Worm (Caenorhabditis elegans) whole organism, late embryonic: ENCODE results near the gene E02H4.5.

ENCODE experiments used
- C08G9.2 ChIP-seq: sonication (generic microtip); optimal IDR thresholded peaks from 2 replicates; lab custom pipeline; 2016; ENCODE audit warnings: mild to moderate bottlenecking, missing genetic modification characterization, moderate library complexity, missing compliant biosample characterization
- F13H6.1 ChIP-seq: sonication (generic microtip); optimal IDR thresholded peaks from 2 replicates; lab custom pipeline; 2016; ENCODE audit warnings: missing genetic modification characterization, missing compliant biosample characterization
- K02D7.2 ChIP-seq: sonication (generic microtip); optimal IDR thresholded peaks from 2 replicates; lab custom pipeline; 2017; ENCODE audit warnings: mild to moderate bottlenecking, missing genetic modification characterization, missing compliant biosample characterization
- T23F11.4 ChIP-seq: fragments of 200-800 bp; sonication (Bioruptor generic); optimal IDR thresholded peaks from 2 replicates; lab custom pipeline; 2018; ENCODE audit warnings: mild to moderate bottlenecking, missing genetic modification characterization, missing compliant biosample characterization
- ahr-1 ChIP-seq: sonication (generic microtip); optimal IDR thresholded peaks from 2 replicates; lab custom pipeline; 2016; ENCODE audit warnings: missing genetic modification characterization, missing compliant biosample characterization
- ama-1 ChIP-seq: fragments of 150-350 bp; optimal IDR thresholded peaks from 2 replicates; lab custom pipeline; 2014
- ceh-18 ChIP-seq: sonication (generic microtip); optimal IDR thresholded peaks from 2 replicates; lab custom pipeline; 2016; ENCODE audit warnings: missing genetic modification characterization, missing compliant biosample characterization
- ceh-2 ChIP-seq: sonication (generic microtip); optimal IDR thresholded peaks from 2 replicates; lab custom pipeline; 2016; ENCODE audit warnings: missing genotype, missing genetic modification characterization, missing compliant biosample characterization
- ceh-24 ChIP-seq: sonication (generic microtip); optimal IDR thresholded peaks from 2 replicates; lab custom pipeline; 2016; ENCODE audit warnings: mild to moderate bottlenecking, missing genetic modification characterization, missing compliant biosample characterization
- ceh-31 ChIP-seq: sonication (generic microtip); optimal IDR thresholded peaks from 2 replicates; lab custom pipeline; 2016; ENCODE audit warnings: missing genetic modification characterization, missing compliant biosample characterization
- ceh-34 ChIP-seq: sonication (generic microtip); optimal IDR thresholded peaks from 2 replicates; lab custom pipeline; 2016; ENCODE audit warnings: mild to moderate bottlenecking, missing genetic modification characterization, missing compliant biosample characterization
- ceh-48 ChIP-seq: sonication (generic microtip); optimal IDR thresholded peaks from 2 replicates; lab custom pipeline; 2016; ENCODE audit warnings: missing genetic modification characterization, inconsistent platforms, missing compliant biosample characterization
- dmd-4 ChIP-seq: sonication (generic microtip); optimal IDR thresholded peaks from 2 replicates; lab custom pipeline; 2016; ENCODE audit warnings: borderline replicate concordance, missing genetic modification characterization, missing compliant biosample characterization
- dve-1 ChIP-seq: sonication (generic microtip); optimal IDR thresholded peaks from 2 replicates; lab custom pipeline; 2017; ENCODE audit warnings: antibody characterized with exemption, mild to moderate bottlenecking, missing genetic modification characterization, missing compliant biosample characterization
- elt-2 ChIP-seq: sonication (generic microtip); optimal IDR thresholded peaks from 2 replicates; lab custom pipeline; 2016; ENCODE audit warnings: missing genetic modification reagents, missing genetic modification characterization, missing compliant biosample characterization
- elt-4 ChIP-seq: sonication (generic microtip); optimal IDR thresholded peaks from 2 replicates; lab custom pipeline; 2016; ENCODE audit warnings: missing genetic modification characterization, missing compliant biosample characterization
- ets-4 ChIP-seq: sonication (generic microtip); optimal IDR thresholded peaks from 2 replicates; lab custom pipeline; 2016; ENCODE audit warnings: missing genetic modification characterization, missing compliant biosample characterization
- eyg-1 ChIP-seq: sonication (generic microtip); optimal IDR thresholded peaks from 2 replicates; lab custom pipeline; 2016; ENCODE audit warnings: missing genotype, missing genetic modification characterization, missing compliant biosample characterization
- fax-1 ChIP-seq: sonication (generic microtip); optimal IDR thresholded peaks from 2 replicates; lab custom pipeline; 2016; ENCODE audit warnings: missing genotype, missing genetic modification characterization, missing compliant biosample characterization
- fkh-6 ChIP-seq: sonication (generic microtip); optimal IDR thresholded peaks from 2 replicates; lab custom pipeline; 2016; ENCODE audit warnings: missing genetic modification characterization, missing compliant biosample characterization
- gmeb-2 ChIP-seq: sonication (generic microtip); optimal IDR thresholded peaks from 2 replicates; lab custom pipeline; 2016; ENCODE audit warnings: missing genetic modification characterization, inconsistent platforms, missing compliant biosample characterization
- hlh-15 ChIP-seq: sonication (generic microtip); optimal IDR thresholded peaks from 2 replicates; lab custom pipeline; 2016; ENCODE audit warnings: missing genetic modification characterization, missing compliant biosample characterization
- hlh-30 ChIP-seq: sonication (generic microtip); optimal IDR thresholded peaks from 2 replicates; lab custom pipeline; 2017; ENCODE audit warnings: antibody characterized with exemption, missing genetic modification characterization, missing compliant biosample characterization; ENCODE audit not compliant: insufficient read depth
- hlh-6 ChIP-seq: sonication (generic microtip); optimal IDR thresholded peaks from 2 replicates; lab custom pipeline; 2016; ENCODE audit warnings: missing genotype, missing genetic modification characterization, missing compliant biosample characterization
- lin-11 ChIP-seq: fragments of 200-800 bp; sonication (Bioruptor generic); optimal IDR thresholded peaks from 2 replicates; lab custom pipeline; 2018; ENCODE audit warnings: mild to moderate bottlenecking, missing genetic modification characterization, missing compliant biosample characterization
- madf-2 ChIP-seq: sonication (generic microtip); optimal IDR thresholded peaks from 2 replicates; lab custom pipeline; 2017; ENCODE audit warnings: missing genetic modification characterization, missing compliant biosample characterization
- mec-3 ChIP-seq: sonication (generic microtip); optimal IDR thresholded peaks from 2 replicates; lab custom pipeline; 2016; ENCODE audit warnings: borderline replicate concordance, missing genetic modification characterization, missing compliant biosample characterization
- nfya-1 ChIP-seq: sonication (generic microtip); optimal IDR thresholded peaks from 2 replicates; lab custom pipeline; 2017; ENCODE audit warnings: missing genetic modification characterization, mild to moderate bottlenecking, missing compliant biosample characterization, antibody characterized with exemption, moderate library complexity
- nhr-11 ChIP-seq: fragments of 150-350 bp; optimal IDR thresholded peaks from 2 replicates; lab custom pipeline; 2014; ENCODE audit warnings: missing biosample characterization, missing genetic modification characterization
- nhr-232 ChIP-seq: sonication (generic microtip); optimal IDR thresholded peaks from 2 replicates; lab custom pipeline; 2016; ENCODE audit warnings: missing genetic modification characterization, missing compliant biosample characterization
- odd-2 ChIP-seq: sonication (generic microtip); optimal IDR thresholded peaks from 2 replicates; lab custom pipeline; 2017; ENCODE audit warnings: antibody characterized with exemption, mild to moderate bottlenecking, missing genetic modification characterization, missing compliant biosample characterization
- pag-3 ChIP-seq: sonication (generic microtip); optimal IDR thresholded peaks from 2 replicates; lab custom pipeline; 2016; ENCODE audit warnings: missing compliant biosample characterization, missing genetic modification characterization, borderline replicate concordance
- pat-9 ChIP-seq: fragments of 200-800 bp; sonication (Bioruptor generic); optimal IDR thresholded peaks from 2 replicates; lab custom pipeline; 2018; ENCODE audit warnings: mild to moderate bottlenecking, missing genetic modification characterization, moderate library complexity, missing compliant biosample characterization
- pax-1 ChIP-seq: fragments of 150-350 bp; optimal IDR thresholded peaks from 2 replicates; lab custom pipeline; 2014; ENCODE audit warnings: missing biosample characterization, missing genetic modification characterization
- pqm-1 ChIP-seq: sonication (generic microtip); optimal IDR thresholded peaks from 2 replicates; lab custom pipeline; 2016; ENCODE audit warnings: missing genetic modification characterization, missing compliant biosample characterization
- pros-1 ChIP-seq: fragments of 150-350 bp; optimal IDR thresholded peaks from 2 replicates; lab custom pipeline; 2014; ENCODE audit warnings: missing biosample characterization, missing genetic modification reagents, missing genetic modification characterization
- sdc-2 ChIP-seq: sonication (generic microtip); optimal IDR thresholded peaks from 2 replicates; lab custom pipeline; 2016; ENCODE audit warnings: missing genotype, missing genetic modification characterization, missing compliant biosample characterization
- sox-2 ChIP-seq: fragments of 200-800 bp; sonication (Bioruptor generic); IDR thresholded peaks from 2 replicates; pipeline ENCODE4 v1.3.6; 2022; ENCODE audit warnings: missing genetic modification reagents, missing genetic modification characterization, missing compliant biosample characterization
- syd-9 ChIP-seq: sonication (generic microtip); optimal IDR thresholded peaks from 2 replicates; lab custom pipeline; 2016; ENCODE audit warnings: mild to moderate bottlenecking, missing genetic modification characterization, moderate library complexity, missing compliant biosample characterization
- tbx-2 ChIP-seq: sonication (generic microtip); optimal IDR thresholded peaks from 2 replicates; lab custom pipeline; 2016; ENCODE audit warnings: missing genetic modification characterization, missing compliant biosample characterization
- tbx-7 ChIP-seq: sonication (generic microtip); optimal IDR thresholded peaks from 2 replicates; lab custom pipeline; 2016; ENCODE audit warnings: missing genotype, missing genetic modification characterization, missing compliant biosample characterization
- ttx-3 ChIP-seq: sonication (generic microtip); optimal IDR thresholded peaks from 2 replicates; lab custom pipeline; 2016; ENCODE audit warnings: missing genetic modification reagents, missing genetic modification characterization, missing compliant biosample characterization
- unc-3 ChIP-seq, 2 experiments: fragments of 200-800 bp in 1 of 2; sonication (Bioruptor generic) in 1 of 2; sonication (generic microtip) in 1 of 2; conservative IDR thresholded peaks in 1 of 2; optimal IDR thresholded peaks in 1 of 2; 2 replicates each; pipeline versions ENCODE4 v1.3.6 to Lab custom; 2016 to 2022; ENCODE audit warnings: missing compliant biosample characterization in 2 of 2, missing genetic modification characterization in 2 of 2, missing genetic modification reagents in 1 of 2
- unc-42 ChIP-seq: sonication (generic microtip); optimal IDR thresholded peaks from 2 replicates; lab custom pipeline; 2016; ENCODE audit warnings: missing genotype, missing genetic modification characterization, missing compliant biosample characterization
- unc-55 ChIP-seq: sonication (generic microtip); optimal IDR thresholded peaks from 2 replicates; lab custom pipeline; 2017; ENCODE audit warnings: missing biosample characterization, missing genetic modification reagents, missing genetic modification characterization
- unc-86 ChIP-seq: sonication (generic microtip); optimal IDR thresholded peaks from 2 replicates; lab custom pipeline; 2016; ENCODE audit warnings: missing genetic modification characterization, missing compliant biosample characterization
- zip-5 ChIP-seq: sonication (generic microtip); optimal IDR thresholded peaks from 2 replicates; lab custom pipeline; 2016; ENCODE audit warnings: missing genetic modification characterization, missing compliant biosample characterization
- ztf-16 ChIP-seq: sonication (generic microtip); optimal IDR thresholded peaks from 2 replicates; lab custom pipeline; 2017; ENCODE audit warnings: missing genetic modification characterization, missing compliant biosample characterization

The E02H4.5 gene

DNA sequence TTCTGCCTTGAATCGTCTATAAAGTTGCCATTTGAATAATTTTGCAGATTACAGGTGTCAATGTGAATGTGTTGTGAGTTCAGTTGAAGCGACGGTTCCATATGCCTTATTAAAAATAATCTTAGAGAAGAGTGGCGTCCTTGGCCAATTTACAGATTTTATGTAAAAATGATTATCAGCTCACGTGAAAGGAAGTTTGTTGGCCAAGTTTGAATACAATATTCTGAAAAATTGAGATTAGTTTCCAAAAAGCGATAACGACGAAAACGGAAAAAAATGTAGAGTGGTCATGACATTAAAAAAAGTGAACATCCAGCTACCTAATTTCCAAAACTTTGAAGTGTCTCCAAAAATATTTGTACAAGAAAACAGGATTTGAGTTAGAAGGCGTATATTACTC is at the start of gene E02H4.5:
E02H4.5 (minus strand) TSS at position 101 of the 400 bp plus-strand sequence.
- no peak for TF ChIP-seq T23F11.4 (GFP tag; lab: Kevin White, UChicago)
- TF ChIP-seq, all 69 proteins: peak for 0

ce11 chrX:14303078-14303477 is 48.1 kb upstream of the E02H4.5 start, which contains the start of gene C11H1.5:
TSS of gene C11H1.5 (minus strand) at chrX:14303178.
- TF ChIP-seq elt-2 (tag; lab: Kevin White, UChicago) = no peak
- no peak for TF ChIP-seq unc-3 (GFP tag; conservative IDR thresholded peaks at IDR 0.05; lab: Robert Waterston, UW)
- no peak for TF ChIP-seq unc-3 (tag; optimal IDR thresholded peaks at IDR 0.05; lab: Kevin White, UChicago)
- TF ChIP-seq elt-4 (tag; lab: Kevin White, UChicago) = no peak
- no peak for TF ChIP-seq ttx-3
- TF ChIP-seq ets-4 (tag; lab: Kevin White, UChicago) = no peak
- no peak for TF ChIP-seq dmd-4 (tag; lab: Kevin White, UChicago)
- no peak for TF ChIP-seq hlh-30
- TF ChIP-seq ztf-16 (tag; lab: Kevin White, UChicago) = no peak
- no peak for TF ChIP-seq syd-9 (tag; lab: Kevin White, UChicago)
- no peak for TF ChIP-seq nhr-232 (tag; lab: Kevin White, UChicago)
- no peak for TF ChIP-seq tbx-7

ce11 chrX:14297209-14297608 is 42.3 kb upstream of the E02H4.5 start:
- TF ChIP-seq T23F11.4 (GFP tag; lab: Kevin White, UChicago) (no peak), gmeb-2 (tag; lab: Kevin White, UChicago) (no peak), unc-55 (GFP tag; lab: Kevin White, UChicago) (peak; percentile 84), sdc-2 (tag; lab: Kevin White, UChicago) (peak; percentile 75), ceh-34 (peak; percentile 65), pax-1 (no peak), eyg-1 (tag; lab: Kevin White, UChicago) (peak; percentile 41), tbx-2 (tag; lab: Kevin White, UChicago) (peak; percentile 77), pat-9 (tag; lab: Kevin White, UChicago) (no peak), ets-4 (tag; lab: Kevin White, UChicago) (no peak), nhr-11 (tag; lab: Kevin White, UChicago) (no peak), tbx-7 (no peak), C08G9.2 (tag; lab: Kevin White, UChicago) (peak; percentile 50), ama-1 (no peak), ceh-31 (peak; percentile 84), unc-86 (no peak), fax-1 (peak; percentile 41), ceh-48 (tag; lab: Kevin White, UChicago) (peak; percentile 91), F13H6.1 (tag; lab: Kevin White, UChicago) (peak; percentile 9), pqm-1 (tag; lab: Kevin White, UChicago) (no peak), ahr-1 (tag; lab: Kevin White, UChicago) (no peak), odd-2 (tag; lab: Kevin White, UChicago) (no peak), elt-4 (tag; lab: Kevin White, UChicago) (no peak), elt-2 (tag; lab: Kevin White, UChicago) (peak; percentile 4), pros-1 (tag; lab: Kevin White, UChicago) (no peak), syd-9 (tag; lab: Kevin White, UChicago) (peak; percentile 57), unc-42 (tag; lab: Kevin White, UChicago) (peak; percentile 70), sox-2 (GFP tag; lab: Robert Waterston, UW) (no peak), ceh-2 (peak; percentile 60), madf-2 (no peak), K02D7.2 (tag; lab: Kevin White, UChicago) (no peak), hlh-6 (tag; lab: Kevin White, UChicago) (no peak), fkh-6 (tag; lab: Kevin White, UChicago) (peak; percentile 30), zip-5 (tag; lab: Kevin White, UChicago) (no peak), mec-3 (tag; lab: Kevin White, UChicago) (no peak), nhr-232 (tag; lab: Kevin White, UChicago) (no peak), lin-11 (no peak), nfya-1 (tag; lab: Kevin White, UChicago) (peak; percentile 94), hlh-15 (tag; lab: Kevin White, UChicago) (no peak), dve-1 (tag; lab: Kevin White, UChicago) (no peak), hlh-30 (peak; percentile 37), pag-3 (no peak), ceh-18 (peak; percentile 74), ceh-24 (tag; lab: Kevin White, UChicago) (no peak)
